Fruit fly (Drosophila melanogaster) Kc167 (cell line): ENCODE data around the gene Twdlalpha.

Source experiments
- Myc ChIP-seq: fragments of >200 bp; optimal IDR thresholded peaks from 2 replicates; lab custom pipeline; 2017; ENCODE audit warnings: missing external identifiers
- Sin3A ChIP-seq: fragments of >200 bp; optimal IDR thresholded peaks from 2 replicates; lab custom pipeline; 2018; ENCODE audit warnings: missing external identifiers
- h ChIP-seq: fragments of >200 bp; optimal IDR thresholded peaks from 3 replicates; lab custom pipeline; 2018; ENCODE audit warnings: missing external identifiers
- psq ChIP-seq: fragments of >200 bp; optimal IDR thresholded peaks from 2 replicates; lab custom pipeline; 2017; ENCODE audit warnings: missing external identifiers
- ttk ChIP-seq: sonication (Bioruptor generic); optimal IDR thresholded peaks from 2 replicates; lab custom pipeline; 2017; ENCODE audit warnings: missing external identifiers

- no peak for TF ChIP-seq Myc
- TF ChIP-seq ttk (lab: Kevin White, UChicago), result no peak
- no peak for TF ChIP-seq psq (lab: Kevin White, UChicago)
- TF ChIP-seq h (lab: Kevin White, UChicago), result no peak
- TF ChIP-seq Sin3A (lab: Kevin White, UChicago), result no peak
These were observed 44.3 kb downstream of the Twdlalpha start, which contains the start of the genes CG9609 and Sap30 for dm6 chrX:16786860-16787415.
